Worm (Caenorhabditis elegans) whole organism, L4 larva: ENCODE measurements around the gene C15B12.4.

ENCODE experiments used
- F26F4.8 ChIP-seq: fragments of 200-800 bp; sonication (Bioruptor generic); conservative IDR thresholded peaks from 2 replicates; pipeline ENCODE4 v1.3.6; 2022; ENCODE audit warnings: missing genetic modification characterization, missing compliant biosample characterization
- F49E8.2 ChIP-seq: sonication (generic microtip); optimal IDR thresholded peaks from 2 replicates; lab custom pipeline; 2016; ENCODE audit warnings: missing compliant biosample characterization, mild to moderate bottlenecking, missing genetic modification characterization, borderline replicate concordance
- R02D3.7 ChIP-seq: fragments of 150-350 bp; sonication (generic microtip); optimal IDR thresholded peaks from 3 replicates; lab custom pipeline; 2014; ENCODE audit warnings: missing biosample characterization, missing genetic modification characterization
- T20F7.1 ChIP-seq: fragments of 200-800 bp; sonication (Bioruptor generic); optimal IDR thresholded peaks from 2 replicates; lab custom pipeline; 2018; ENCODE audit warnings: mild to moderate bottlenecking, missing genetic modification characterization, missing compliant biosample characterization
- T26A8.4 ChIP-seq: fragments of 200-800 bp; sonication (Bioruptor generic); IDR thresholded peaks from 2 replicates; pipeline ENCODE4 v1.3.6; 2022; ENCODE audit warnings: missing genetic modification characterization, missing compliant biosample characterization
- Y48G9A.11 ChIP-seq: fragments of 200-800 bp; sonication (Bioruptor generic); IDR thresholded peaks from 2 replicates; pipeline ENCODE4 v1.3.6; 2022; ENCODE audit warnings: missing genetic modification reagents, missing genetic modification characterization, missing compliant biosample characterization
- ZK546.5 ChIP-seq, 2 experiments: sonication (generic microtip); optimal IDR thresholded peaks; 2 replicates each; lab custom pipeline; 2017; ENCODE audit warnings: missing biosample characterization in 2 of 2, missing genetic modification characterization in 2 of 2
- aha-1 ChIP-seq: fragments of 150-350 bp; peaks from one replicate; lab custom pipeline; 2014; ENCODE audit warnings: missing biosample characterization, missing genetic modification characterization
- arid-1 ChIP-seq: fragments of 200-800 bp; sonication (Bioruptor generic); conservative IDR thresholded peaks from 2 replicates; pipeline ENCODE4 v1.3.6; 2022; ENCODE audit warnings: missing genetic modification reagents, missing genetic modification characterization, missing compliant biosample characterization
- ceh-20 ChIP-seq: fragments of 200-800 bp; sonication (Bioruptor generic); IDR thresholded peaks from 2 replicates; pipeline ENCODE4 v1.3.6; 2022; ENCODE audit warnings: missing genetic modification reagents, missing genetic modification characterization, missing compliant biosample characterization
- ceh-32 ChIP-seq: sonication (generic microtip); optimal IDR thresholded peaks from 2 replicates; lab custom pipeline; 2016; ENCODE audit warnings: mild to moderate bottlenecking, missing genetic modification characterization, missing compliant biosample characterization; ENCODE audit not compliant: poor library complexity
- ceh-44 ChIP-seq: fragments of 200-800 bp; sonication (Bioruptor generic); IDR thresholded peaks from 2 replicates; pipeline ENCODE4 v1.3.6; 2022; ENCODE audit warnings: missing genetic modification reagents, missing genetic modification characterization, missing compliant biosample characterization
- ceh-82 ChIP-seq: sonication (generic microtip); optimal IDR thresholded peaks from 2 replicates; lab custom pipeline; 2017; ENCODE audit warnings: missing biosample characterization, missing genetic modification characterization
- ces-1 ChIP-seq: fragments of 150-350 bp; sonication (generic microtip); optimal IDR thresholded peaks from 4 replicates; lab custom pipeline; 2014; ENCODE audit warnings: missing biosample characterization, missing genetic modification reagents, missing genetic modification characterization
- ctbp-1 ChIP-seq: fragments of 200-800 bp; sonication (Bioruptor generic); IDR thresholded peaks from 2 replicates; pipeline ENCODE4 v1.3.6; 2022; ENCODE audit warnings: missing genetic modification reagents, missing genetic modification characterization, missing compliant biosample characterization
- daf-12 ChIP-seq: fragments of 150-350 bp; optimal IDR thresholded peaks from 2 replicates; lab custom pipeline; 2014; ENCODE audit warnings: missing biosample characterization, missing genetic modification reagents, missing genetic modification characterization
- daf-16 ChIP-seq, 3 experiments: sonication (generic microtip); optimal IDR thresholded peaks; 2 replicates each; lab custom pipeline; 2016 to 2017; ENCODE audit warnings: missing genetic modification characterization in 3 of 3, missing genetic modification reagents in 3 of 3, mild to moderate bottlenecking in 2 of 3, missing compliant biosample characterization in 2 of 3, missing biosample characterization in 1 of 3, moderate library complexity in 1 of 3
- dmd-6 ChIP-seq: fragments of 200-800 bp; sonication (Bioruptor generic); IDR thresholded peaks from 2 replicates; pipeline ENCODE4 v1.3.6; 2022; ENCODE audit warnings: missing genetic modification reagents, missing genetic modification characterization, missing compliant biosample characterization
- dmd-8 ChIP-seq: fragments of 200-800 bp; sonication (Bioruptor generic); IDR thresholded peaks from 2 replicates; pipeline ENCODE4 v1.3.6; 2022; ENCODE audit warnings: missing genetic modification characterization, missing compliant biosample characterization
- dve-1 ChIP-seq: sonication (generic microtip); optimal IDR thresholded peaks from 2 replicates; lab custom pipeline; 2017; ENCODE audit warnings: antibody characterized with exemption, mild to moderate bottlenecking, missing genetic modification characterization, missing compliant biosample characterization; ENCODE audit not compliant: insufficient read depth
- gei-8 ChIP-seq: fragments of 200-800 bp; sonication (Bioruptor generic); optimal IDR thresholded peaks from 2 replicates; lab custom pipeline; 2018; ENCODE audit warnings: mild to moderate bottlenecking, missing genetic modification characterization, missing compliant biosample characterization
- hif-1 ChIP-seq, 2 experiments: sonication (generic microtip); optimal IDR thresholded peaks; 2 replicates each; lab custom pipeline; 2016 to 2017; ENCODE audit warnings: missing compliant biosample characterization in 2 of 2, missing genetic modification characterization in 2 of 2, missing genetic modification reagents in 2 of 2, missing genotype in 2 of 2, mild to moderate bottlenecking in 1 of 2
- hlh-11 ChIP-seq: fragments of 200-800 bp; sonication (Bioruptor generic); optimal IDR thresholded peaks from 2 replicates; lab custom pipeline; 2018; ENCODE audit warnings: mild to moderate bottlenecking, missing genetic modification characterization, missing compliant biosample characterization
- hmg-1.1 ChIP-seq: fragments of 200-800 bp; sonication (Bioruptor generic); IDR thresholded peaks from 2 replicates; pipeline ENCODE4 v1.3.6; 2022; ENCODE audit warnings: missing genetic modification reagents, missing genetic modification characterization, missing compliant biosample characterization
- jun-1 ChIP-seq: fragments of 150-350 bp; optimal IDR thresholded peaks from 2 replicates; lab custom pipeline; 2014; ENCODE audit warnings: missing biosample characterization, missing genetic modification reagents, missing genetic modification characterization
- lim-7 ChIP-seq: fragments of 200-800 bp; sonication (Bioruptor generic); IDR thresholded peaks from 2 replicates; pipeline ENCODE4 v1.3.6; 2022; ENCODE audit warnings: missing genetic modification characterization, missing compliant biosample characterization
- lin-1 ChIP-seq: fragments of 200-800 bp; sonication (Bioruptor generic); IDR thresholded peaks from 2 replicates; pipeline ENCODE4 v1.3.6; 2022; ENCODE audit warnings: missing genetic modification reagents, missing genetic modification characterization, missing compliant biosample characterization
- lin-13 ChIP-seq: fragments of 150-350 bp; optimal IDR thresholded peaks from 2 replicates; lab custom pipeline; 2014; ENCODE audit warnings: missing biosample characterization, missing genetic modification reagents, missing genetic modification characterization
- lin-15B ChIP-seq: fragments of 150-350 bp; sonication (generic microtip); optimal IDR thresholded peaks from 3 replicates; lab custom pipeline; 2014; ENCODE audit warnings: missing biosample characterization, missing genetic modification characterization
- lin-39 ChIP-seq: fragments of 150-350 bp; optimal IDR thresholded peaks from 2 replicates; lab custom pipeline; 2014; ENCODE audit warnings: missing biosample characterization, missing genetic modification reagents, missing genetic modification characterization
- madf-5 ChIP-seq, 2 experiments: fragments of 200-800 bp; sonication (Bioruptor generic); IDR thresholded peaks; 2 replicates each; pipeline ENCODE4 v1.3.6; 2022; ENCODE audit warnings: missing compliant biosample characterization in 2 of 2, missing genetic modification characterization in 2 of 2
- mdl-1 ChIP-seq, 2 experiments: fragments of 150-350 bp in 1 of 2; sonication (generic microtip) in 1 of 2; optimal IDR thresholded peaks; 2 replicates each; lab custom pipeline; 2014 to 2017; ENCODE audit warnings: missing biosample characterization in 2 of 2, missing genetic modification characterization in 2 of 2
- nhr-10 ChIP-seq: fragments of 150-350 bp; optimal IDR thresholded peaks from 2 replicates; lab custom pipeline; 2014; ENCODE audit warnings: missing biosample characterization, missing genetic modification characterization
- nhr-102 ChIP-seq: sonication (generic microtip); optimal IDR thresholded peaks from 2 replicates; lab custom pipeline; 2016; ENCODE audit warnings: mild to moderate bottlenecking, missing genetic modification characterization, moderate library complexity, missing compliant biosample characterization
- nhr-237 ChIP-seq: sonication (generic microtip); optimal IDR thresholded peaks from 2 replicates; lab custom pipeline; 2017; ENCODE audit warnings: missing biosample characterization, missing genetic modification characterization
- nhr-28 ChIP-seq: fragments of 150-350 bp; optimal IDR thresholded peaks from 2 replicates; lab custom pipeline; 2014; ENCODE audit warnings: missing biosample characterization, missing genetic modification characterization
- nhr-42 ChIP-seq: fragments of 200-800 bp; sonication (Bioruptor generic); IDR thresholded peaks from 2 replicates; pipeline ENCODE4 v1.3.6; 2022; ENCODE audit warnings: missing genetic modification characterization, missing compliant biosample characterization
- nhr-76 ChIP-seq: fragments of 150-350 bp; optimal IDR thresholded peaks from 2 replicates; lab custom pipeline; 2014; ENCODE audit warnings: missing biosample characterization, missing genetic modification characterization
- nhr-77 ChIP-seq: fragments of 150-350 bp; optimal IDR thresholded peaks from 2 replicates; lab custom pipeline; 2014; ENCODE audit warnings: missing biosample characterization, missing genetic modification characterization
- pha-4 ChIP-seq, 2 experiments: fragments of 150-350 bp in 1 of 2; fragments of 200-800 bp in 1 of 2; sonication (Bioruptor generic) in 1 of 2; IDR thresholded peaks in 1 of 2; optimal IDR thresholded peaks in 1 of 2; 2 replicates each; pipeline versions ENCODE4 v1.3.6 to Lab custom; 2014 to 2022; ENCODE audit warnings: missing genetic modification characterization in 2 of 2, missing genetic modification reagents in 2 of 2, missing biosample characterization in 1 of 2, missing compliant biosample characterization in 1 of 2
- pqm-1 ChIP-seq: sonication (generic microtip); optimal IDR thresholded peaks from 2 replicates; lab custom pipeline; 2017; ENCODE audit warnings: missing biosample characterization, missing genetic modification characterization
- saeg-2 ChIP-seq: fragments of 200-800 bp; sonication (Bioruptor generic); IDR thresholded peaks from 2 replicates; pipeline ENCODE4 v1.3.6; 2022; ENCODE audit warnings: missing genetic modification reagents, missing genetic modification characterization, missing compliant biosample characterization
- skn-1 ChIP-seq: fragments of 150-350 bp; optimal IDR thresholded peaks from 2 replicates; lab custom pipeline; 2014; ENCODE audit warnings: missing biosample characterization, missing genetic modification characterization
- snpc-4 ChIP-seq: fragments of 150-350 bp; optimal IDR thresholded peaks from 2 replicates; lab custom pipeline; 2014; ENCODE audit warnings: missing biosample characterization, missing genetic modification characterization
- spr-1 ChIP-seq: sonication (generic microtip); optimal IDR thresholded peaks from 2 replicates; lab custom pipeline; 2016; ENCODE audit warnings: mild to moderate bottlenecking, missing genetic modification characterization, missing compliant biosample characterization
- tra-1 ChIP-seq: fragments of 200-800 bp; sonication (Bioruptor generic); IDR thresholded peaks from 2 replicates; pipeline ENCODE4 v1.3.6; 2022; ENCODE audit warnings: missing genetic modification reagents, missing genetic modification characterization, missing compliant biosample characterization
- unc-39 ChIP-seq: sonication (generic microtip); optimal IDR thresholded peaks from 2 replicates; lab custom pipeline; 2017; ENCODE audit warnings: missing biosample characterization, missing genetic modification characterization
- vab-7 ChIP-seq: fragments of 200-800 bp; sonication (Bioruptor generic); IDR thresholded peaks from 2 replicates; pipeline ENCODE4 v1.3.6; 2022; ENCODE audit warnings: missing genetic modification reagents, missing genetic modification characterization, missing compliant biosample characterization
- zag-1 ChIP-seq: fragments of 150-350 bp; optimal IDR thresholded peaks from 2 replicates; lab custom pipeline; 2014; ENCODE audit warnings: missing biosample characterization, missing genetic modification characterization

The C15B12.4 gene

DNA sequence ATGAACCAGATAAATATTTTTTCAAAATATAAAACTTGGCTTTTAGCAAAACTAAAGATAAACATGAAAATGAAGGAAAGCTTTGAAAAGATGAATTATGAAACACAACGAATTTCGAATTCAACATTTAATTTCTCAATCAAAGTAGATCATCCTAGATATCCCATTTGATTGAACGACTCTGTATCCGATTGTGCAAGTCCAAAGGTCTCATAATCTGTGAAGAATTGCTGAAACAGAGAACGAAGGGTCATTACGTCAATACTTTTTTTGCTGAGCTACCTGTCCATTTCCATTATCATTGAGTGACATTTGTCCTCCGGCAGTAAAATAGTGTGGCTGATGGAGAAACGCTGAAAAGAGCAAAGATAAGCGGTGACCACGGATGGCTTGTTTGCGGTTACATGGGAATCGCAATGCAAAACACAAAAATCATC lies 49.1 kb upstream of the C15B12.4 start (continued):
- no peak for TF ChIP-seq lin-13 (GFP tag; lab: Kevin White, UChicago)
- TF ChIP-seq pqm-1 (tag; lab: Kevin White, UChicago): peak; percentile 67
- no peak for TF ChIP-seq zag-1 (tag; lab: Kevin White, UChicago)
- TF ChIP-seq nhr-42 (GFP tag; lab: Robert Waterston, UW): peak; percentile 78

DNA sequence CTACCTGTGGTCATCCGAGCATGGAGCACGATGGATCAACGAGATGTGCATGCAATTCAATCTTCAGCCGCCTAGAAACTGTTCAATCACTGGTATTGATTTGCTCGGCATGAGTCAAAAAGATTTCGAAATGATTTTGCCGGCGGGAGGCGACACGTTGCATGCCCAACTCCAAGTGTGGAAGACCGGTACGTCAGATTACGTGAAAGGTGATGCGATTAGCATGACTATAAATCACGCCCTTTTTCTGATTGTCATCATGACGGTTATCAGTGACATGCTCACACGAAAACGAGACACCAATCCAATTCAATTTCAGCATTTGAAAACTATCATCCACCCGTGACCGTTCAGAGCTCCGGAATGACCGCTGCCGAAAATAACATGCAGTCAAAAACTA lies 47.1 kb upstream of the C15B12.4 start:
- TF ChIP-seq aha-1 (tag; lab: Kevin White, UChicago) (no peak), nhr-237 (tag; lab: Kevin White, UChicago) (no peak), ctbp-1 (GFP tag; lab: Robert Waterston, UW) (no peak), lin-39 (tag; lab: Kevin White, UChicago) (no peak), T26A8.4 (no peak), nhr-76 (tag; lab: Kevin White, UChicago) (no peak), mdl-1 (tag; optimal IDR thresholded peaks at IDR 0.05; lab: Kevin White, UChicago) (no peak), snpc-4 (tag; lab: Kevin White, UChicago) (no peak), R02D3.7 (no peak), lin-15B (tag; lab: Kevin White, UChicago) (no peak), tra-1 (no peak), nhr-28 (no peak), lin-13 (GFP tag; lab: Kevin White, UChicago) (no peak), daf-16 (GFP tag; optimal IDR thresholded peaks at IDR 0.05; lab: Kevin White, UChicago) (no peak), daf-16 (tag; optimal IDR thresholded peaks at IDR 0.05; lab: Kevin White, UChicago) (peak; percentile 34), F26F4.8 (no peak), dmd-6 (GFP tag; lab: Robert Waterston, UW) (peak; percentile 61), skn-1 (tag; lab: Kevin White, UChicago) (no peak), ces-1 (no peak), spr-1 (tag; lab: Kevin White, UChicago) (no peak), nhr-102 (tag; lab: Kevin White, UChicago) (no peak), pqm-1 (tag; lab: Kevin White, UChicago) (peak; percentile 13), daf-12 (tag; lab: Kevin White, UChicago) (no peak), saeg-2 (GFP tag; lab: Robert Waterston, UW) (0 out of 2 replicates have a peak, but pooled peaks have one; percentile 33), T20F7.1 (GFP tag; lab: Kevin White, UChicago) (no peak), dve-1 (peak; percentile 49), lim-7 (no peak), dmd-8 (GFP tag; lab: Robert Waterston, UW) (no peak), nhr-42 (GFP tag; lab: Robert Waterston, UW) (no peak), pha-4 (GFP tag; IDR thresholded peaks at IDR 0.05; lab: Robert Waterston, UW) (no peak), pha-4 (tag; optimal IDR thresholded peaks at IDR 0.05; lab: Kevin White, UChicago) (no peak), nhr-77 (tag; lab: Kevin White, UChicago) (peak; percentile 33), vab-7 (GFP tag; lab: Robert Waterston, UW) (no peak), lin-1 (GFP tag; lab: Robert Waterston, UW) (0 out of 2 replicates have a peak, but pooled peaks have one; percentile 25), hif-1 (tag; optimal IDR thresholded peaks at IDR 0.05; lab: Kevin White, UChicago) (no peak), ZK546.5 (tag; optimal IDR thresholded peaks at IDR 0.05; lab: Kevin White, UChicago) (no peak), ceh-20 (GFP tag; lab: Robert Waterston, UW) (peak; percentile 59; the same call in 1 of the 2 replicates), madf-5 (GFP tag; IDR thresholded peaks at IDR 0.05; lab: Robert Waterston, UW) (no peak), F49E8.2 (no peak), Y48G9A.11 (GFP tag; lab: Robert Waterston, UW) (no peak), nhr-10 (tag; lab: Kevin White, UChicago) (no peak), ceh-32 (tag; lab: Kevin White, UChicago) (no peak), ceh-82 (tag; lab: Kevin White, UChicago) (no peak), hmg-1.1 (no peak), arid-1 (no peak), jun-1 (tag; lab: Kevin White, UChicago) (no peak), ceh-44 (GFP tag; lab: Robert Waterston, UW) (no peak), hlh-11 (peak; percentile 42), gei-8 (GFP tag; lab: Kevin White, UChicago) (no peak), unc-39 (tag; lab: Kevin White, UChicago) (no peak)
